Worm (Caenorhabditis elegans) whole organism, L3 larva: Measurements from ENCODE around the gene fbxb-58.

Source experiments
- ceh-9 ChIP-seq: sonication (generic microtip); optimal IDR thresholded peaks from 2 replicates; lab custom pipeline; 2018; ENCODE audit warnings: missing biosample characterization, missing genetic modification characterization
- elt-3 ChIP-seq, 3 experiments: fragments of 150-350 bp in 1 of 3; sonication (generic microtip) in 2 of 3; optimal IDR thresholded peaks; 2 replicates in 2 of 3; 4 replicates in 1 of 3; lab custom pipeline; 2014 to 2017; ENCODE audit warnings: missing biosample characterization in 3 of 3, missing genetic modification characterization in 3 of 3
- fkh-10 ChIP-seq: sonication (generic microtip); optimal IDR thresholded peaks from 2 replicates; lab custom pipeline; 2017; ENCODE audit warnings: missing biosample characterization, missing genetic modification reagents, missing genetic modification characterization
- lin-15B ChIP-seq: fragments of 150-350 bp; optimal IDR thresholded peaks from 2 replicates; lab custom pipeline; 2014; ENCODE audit warnings: missing biosample characterization, missing genetic modification characterization
- pqm-1 ChIP-seq: fragments of 150-350 bp; optimal IDR thresholded peaks from 2 replicates; lab custom pipeline; 2017; ENCODE audit warnings: missing biosample characterization, missing genetic modification characterization, inconsistent platforms

- TF ChIP-seq lin-15B (tag; lab: Kevin White, UChicago) (no peak), ceh-9 (no peak), pqm-1 (tag; lab: Kevin White, UChicago) (no peak), fkh-10 (GFP tag; lab: Kevin White, UChicago) (no peak), elt-3 (tag; optimal IDR thresholded peaks at IDR 0.05; lab: Kevin White, UChicago) (no peak)
Measured at ce11 chrX:1654146-1654545, 26.2 kb downstream of the fbxb-58 start, which contains the start of gene ZK380.6.
